Worm (Caenorhabditis elegans) whole organism, late embryonic: ENCODE measurements around the gene F58B4.7.

Source experiments
- C38D4.7 ChIP-seq: fragments of 200-800 bp; sonication (Bioruptor generic); optimal IDR thresholded peaks from 2 replicates; lab custom pipeline; 2018; ENCODE audit warnings: mild to moderate bottlenecking, missing genetic modification characterization, moderate library complexity, missing compliant biosample characterization
- F13H6.1 ChIP-seq: sonication (generic microtip); optimal IDR thresholded peaks from 2 replicates; lab custom pipeline; 2016; ENCODE audit warnings: missing genetic modification characterization, missing compliant biosample characterization
- ceh-9 ChIP-seq: sonication (generic microtip); optimal IDR thresholded peaks from 2 replicates; lab custom pipeline; 2016; ENCODE audit warnings: mild to moderate bottlenecking, missing genetic modification characterization, inconsistent platforms, missing compliant biosample characterization
- fkh-10 ChIP-seq: fragments of 150-350 bp; optimal IDR thresholded peaks from 2 replicates; lab custom pipeline; 2014; ENCODE audit warnings: missing biosample characterization, missing genetic modification reagents, missing genetic modification characterization
- hlh-13 ChIP-seq: fragments of 200-800 bp; sonication (Bioruptor generic); optimal IDR thresholded peaks from 2 replicates; lab custom pipeline; 2018; ENCODE audit warnings: mild to moderate bottlenecking, missing genetic modification characterization, missing compliant biosample characterization
- hlh-15 ChIP-seq: sonication (generic microtip); optimal IDR thresholded peaks from 2 replicates; lab custom pipeline; 2016; ENCODE audit warnings: missing genetic modification characterization, missing compliant biosample characterization
- hlh-30 ChIP-seq: sonication (generic microtip); optimal IDR thresholded peaks from 2 replicates; lab custom pipeline; 2017; ENCODE audit warnings: antibody characterized with exemption, missing genetic modification characterization, missing compliant biosample characterization; ENCODE audit not compliant: insufficient read depth
- pha-4 ChIP-seq: fragments of 150-350 bp; optimal IDR thresholded peaks from 2 replicates; lab custom pipeline; 2018; ENCODE audit warnings: missing biosample characterization, missing genetic modification reagents, missing genetic modification characterization
- pqm-1 ChIP-seq: sonication (generic microtip); optimal IDR thresholded peaks from 2 replicates; lab custom pipeline; 2016; ENCODE audit warnings: missing genetic modification characterization, missing compliant biosample characterization
- rnt-1 ChIP-seq: sonication (generic microtip); optimal IDR thresholded peaks from 2 replicates; lab custom pipeline; 2016; ENCODE audit warnings: missing genetic modification characterization, missing compliant biosample characterization
- sox-4 ChIP-seq: sonication (generic microtip); optimal IDR thresholded peaks from 2 replicates; lab custom pipeline; 2017; ENCODE audit warnings: mild to moderate bottlenecking, missing genetic modification characterization, inconsistent platforms, missing compliant biosample characterization
- ttx-3 ChIP-seq: sonication (generic microtip); optimal IDR thresholded peaks from 2 replicates; lab custom pipeline; 2016; ENCODE audit warnings: missing genetic modification reagents, missing genetic modification characterization, missing compliant biosample characterization

- TF ChIP-seq rnt-1 (no peak), hlh-15 (no peak), pqm-1 (tag; lab: Kevin White, UChicago) (no peak), sox-4 (no peak), hlh-30 (no peak), F13H6.1 (tag; lab: Kevin White, UChicago) (no peak), ceh-9 (tag; lab: Kevin White, UChicago) (no peak), C38D4.7 (GFP tag; lab: Kevin White, UChicago) (no peak), fkh-10 (GFP tag; lab: Kevin White, UChicago) (no peak), hlh-13 (no peak), ttx-3 (no peak), pha-4 (tag; lab: Kevin White, UChicago) (no peak)
Observed at ce11 chrV:10888153-10888552, 35.0 kb downstream of the F58B4.7 start.
